Fruit fly (Drosophila melanogaster) whole organism, embryonic: ENCODE measurements around the gene CG14947.

Experiments
- Adf1 ChIP-seq: fragments of 200-800 bp; sonication (Bioruptor generic); IDR thresholded peaks from 2 replicates; pipeline ENCODE4 v1.3.6; 2022; ENCODE audit warnings: missing biosample characterization, missing genetic modification characterization
- Aef1 ChIP-seq: fragments of 200-800 bp; sonication (Bioruptor generic); IDR thresholded peaks from 3 replicates; pipeline ENCODE4 v1.3.6; 2022; ENCODE audit warnings: missing biosample characterization, missing genetic modification characterization
- BEAF-32 ChIP-seq: fragments of 200-800 bp; sonication (Bioruptor generic); optimal IDR thresholded peaks from 3 replicates; lab custom pipeline; 2017; ENCODE audit warnings: missing biosample characterization, missing genetic modification characterization, mild to moderate bottlenecking, moderate library complexity, missing genetic modification reagents
- CG10267 ChIP-seq: fragments of 200-800 bp; sonication (Bioruptor generic); optimal IDR thresholded peaks from 2 replicates; lab custom pipeline; 2018; ENCODE audit warnings: missing biosample characterization, mild to moderate bottlenecking, missing genetic modification characterization, moderate library complexity
- CG11085 ChIP-seq: fragments of 200-800 bp; sonication (Bioruptor generic); IDR thresholded peaks from 2 replicates; pipeline ENCODE4 v1.3.6; 2022; ENCODE audit warnings: missing biosample characterization, missing genetic modification characterization
- CG11247 ChIP-seq: fragments of 200-800 bp; sonication (Bioruptor generic); IDR thresholded peaks from 2 replicates; pipeline ENCODE4 v1.3.6; 2022; ENCODE audit warnings: missing biosample characterization, missing genetic modification characterization
- CG11723 ChIP-seq: fragments of 200-800 bp; sonication (Bioruptor generic); optimal IDR thresholded peaks from 2 replicates; lab custom pipeline; 2017; ENCODE audit warnings: missing biosample characterization, mild to moderate bottlenecking, missing genetic modification characterization
- CG12236 ChIP-seq: fragments of 200-800 bp; sonication (Bioruptor generic); optimal IDR thresholded peaks from 2 replicates; lab custom pipeline; 2016; ENCODE audit warnings: missing biosample characterization, missing genetic modification characterization
- CG12769 ChIP-seq: fragments of 200-800 bp; sonication (Bioruptor generic); optimal IDR thresholded peaks from 2 replicates; lab custom pipeline; 2019; ENCODE audit warnings: missing biosample characterization, mild to moderate bottlenecking, missing genetic modification characterization, moderate library complexity
- CG1647 ChIP-seq: fragments of 200-800 bp; sonication (Bioruptor generic); optimal IDR thresholded peaks from 3 replicates; lab custom pipeline; 2016; ENCODE audit warnings: missing biosample characterization, missing genetic modification characterization
- CG17186 ChIP-seq: fragments of 200-800 bp; sonication (Bioruptor generic); optimal IDR thresholded peaks from 3 replicates; lab custom pipeline; 2017; ENCODE audit warnings: missing biosample characterization, missing genetic modification reagents, missing genetic modification characterization
- CG1792 ChIP-seq: fragments of 200-800 bp; sonication (Bioruptor generic); optimal IDR thresholded peaks from 2 replicates; lab custom pipeline; 2016; ENCODE audit warnings: missing biosample characterization, missing genetic modification characterization
- CG18619 ChIP-seq: fragments of 200-800 bp; sonication (Bioruptor generic); optimal IDR thresholded peaks from 3 replicates; lab custom pipeline; 2017; ENCODE audit warnings: missing biosample characterization, mild to moderate bottlenecking, missing genetic modification characterization
- CG2129 ChIP-seq: fragments of 200-800 bp; sonication (Bioruptor generic); IDR thresholded peaks from 2 replicates; pipeline ENCODE4 v1.3.6; 2022; ENCODE audit warnings: missing biosample characterization, missing genetic modification characterization; ENCODE audit not compliant: partially characterized antibody
- CG30431 ChIP-seq: fragments of 200-800 bp; sonication (Bioruptor generic); optimal IDR thresholded peaks from 2 replicates; lab custom pipeline; 2017; ENCODE audit warnings: missing biosample characterization, missing genetic modification characterization
- CG3065 ChIP-seq: fragments of 200-800 bp; sonication (Bioruptor generic); optimal IDR thresholded peaks from 2 replicates; lab custom pipeline; 2016; ENCODE audit warnings: missing biosample characterization, missing genetic modification characterization
- CG32767 ChIP-seq: fragments of 200-800 bp; sonication (Bioruptor generic); IDR thresholded peaks from 2 replicates; pipeline ENCODE4 v1.3.6; 2022; ENCODE audit warnings: missing biosample characterization, missing genetic modification characterization
- CG33213 ChIP-seq: fragments of 200-800 bp; sonication (Bioruptor generic); optimal IDR thresholded peaks from 3 replicates; lab custom pipeline; 2016; ENCODE audit warnings: missing biosample characterization, missing genetic modification characterization
- CG33557 ChIP-seq: fragments of 200-800 bp; sonication (Bioruptor generic); optimal IDR thresholded peaks from 2 replicates; lab custom pipeline; 2019; ENCODE audit warnings: missing biosample characterization, mild to moderate bottlenecking, missing genetic modification characterization, moderate library complexity
- CG4360 ChIP-seq: fragments of 200-800 bp; sonication (Bioruptor generic); IDR thresholded peaks from 2 replicates; pipeline ENCODE4 v1.3.6; 2022; ENCODE audit warnings: missing biosample characterization, missing genetic modification characterization
- CG6813 ChIP-seq: fragments of 200-800 bp; sonication (Bioruptor generic); optimal IDR thresholded peaks from 2 replicates; lab custom pipeline; 2017; ENCODE audit warnings: missing biosample characterization, missing genetic modification characterization, mild to moderate bottlenecking, moderate library complexity, missing genetic modification reagents
- CG8924 ChIP-seq: fragments of 200-800 bp; optimal IDR thresholded peaks from 3 replicates; lab custom pipeline; 2019; ENCODE audit warnings: missing biosample characterization, mild to moderate bottlenecking, missing genetic modification characterization, moderate library complexity
- CG9817 ChIP-seq: fragments of 200-800 bp; sonication (Bioruptor generic); optimal IDR thresholded peaks from 2 replicates; lab custom pipeline; 2018; ENCODE audit warnings: missing biosample characterization, mild to moderate bottlenecking, missing genetic modification characterization, moderate library complexity
- CrebB ChIP-seq: fragments of 200-800 bp; sonication (Bioruptor generic); optimal IDR thresholded peaks from 3 replicates; lab custom pipeline; 2018; ENCODE audit warnings: missing biosample characterization, mild to moderate bottlenecking, missing genetic modification characterization
- Deaf1 ChIP-seq: fragments of 200-800 bp; optimal IDR thresholded peaks from 3 replicates; lab custom pipeline; 2019; ENCODE audit warnings: missing biosample characterization, mild to moderate bottlenecking, missing genetic modification characterization, moderate library complexity
- Drgx ChIP-seq: fragments of 200-800 bp; sonication (Bioruptor generic); IDR thresholded peaks from 2 replicates; pipeline ENCODE4 v1.3.6; 2022; ENCODE audit warnings: missing biosample characterization, missing genetic modification characterization
- ERR ChIP-seq: fragments of 200-800 bp; sonication (Bioruptor generic); optimal IDR thresholded peaks from 2 replicates; lab custom pipeline; 2016; ENCODE audit warnings: missing biosample characterization, missing genetic modification characterization
- Eip74EF ChIP-seq, 2 experiments: fragments of 200-800 bp in 1 of 2; fragments of >200 bp in 1 of 2; sonication (Bioruptor generic) in 1 of 2; optimal IDR thresholded peaks; 2 replicates each; lab custom pipeline; 2017 to 2019; ENCODE audit warnings: missing biosample characterization in 2 of 2, missing genetic modification characterization in 2 of 2, mild to moderate bottlenecking in 1 of 2, moderate library complexity in 1 of 2
- Hand ChIP-seq: fragments of 200-800 bp; sonication (Bioruptor generic); optimal IDR thresholded peaks from 2 replicates; lab custom pipeline; 2017; ENCODE audit warnings: mild to moderate bottlenecking, missing biosample characterization, missing genetic modification reagents, missing genetic modification characterization
- Hr51 ChIP-seq, 2 experiments: fragments of 200-800 bp; sonication (Bioruptor generic); optimal IDR thresholded peaks; 2 replicates in 1 of 2; 3 replicates in 1 of 2; lab custom pipeline; 2016 to 2018; ENCODE audit warnings: missing biosample characterization in 2 of 2, missing genetic modification characterization in 2 of 2, mild to moderate bottlenecking in 1 of 2, moderate library complexity in 1 of 2
- Meics ChIP-seq: fragments of 200-800 bp; sonication (Bioruptor generic); optimal IDR thresholded peaks from 2 replicates; lab custom pipeline; 2017; ENCODE audit warnings: missing biosample characterization, mild to moderate bottlenecking, missing genetic modification characterization
- NFAT ChIP-seq: fragments of 200-800 bp; sonication (Bioruptor generic); IDR thresholded peaks from 2 replicates; pipeline ENCODE4 v1.3.6; 2022; ENCODE audit warnings: missing biosample characterization, missing genetic modification characterization
- Sin3A ChIP-seq: fragments of >200 bp; optimal IDR thresholded peaks from 2 replicates; lab custom pipeline; 2018
- Six4 ChIP-seq: fragments of 200-800 bp; sonication (Bioruptor generic); optimal IDR thresholded peaks from 2 replicates; lab custom pipeline; 2016; ENCODE audit warnings: missing biosample characterization, missing genetic modification characterization
- Tbp ChIP-seq: fragments of >200 bp; optimal IDR thresholded peaks from 2 replicates; lab custom pipeline; 2018; ENCODE audit warnings: missing biosample characterization, missing genetic modification characterization
- Xbp1 ChIP-seq: fragments of 200-800 bp; sonication (Bioruptor generic); optimal IDR thresholded peaks from 3 replicates; lab custom pipeline; 2016; ENCODE audit warnings: missing biosample characterization, mild to moderate bottlenecking, missing genetic modification characterization
- cad ChIP-seq: fragments of >200 bp; optimal IDR thresholded peaks from 2 replicates; lab custom pipeline; 2017; ENCODE audit warnings: missing biosample characterization, missing genetic modification characterization
- chn ChIP-seq: fragments of 200-800 bp; sonication (Bioruptor generic); optimal IDR thresholded peaks from 2 replicates; lab custom pipeline; 2016; ENCODE audit warnings: missing biosample characterization, missing genetic modification characterization
- cwo ChIP-seq: fragments of 200-800 bp; sonication (Bioruptor generic); optimal IDR thresholded peaks from 3 replicates; lab custom pipeline; 2017; ENCODE audit warnings: missing biosample characterization, missing genetic modification characterization, mild to moderate bottlenecking, moderate library complexity, missing genetic modification reagents
- danr ChIP-seq: fragments of 200-800 bp; sonication (Bioruptor generic); IDR thresholded peaks from 2 replicates; pipeline ENCODE4 v1.3.6; 2022; ENCODE audit warnings: missing biosample characterization, missing genetic modification characterization
- disco-r ChIP-seq: fragments of 200-800 bp; sonication (Bioruptor generic); optimal IDR thresholded peaks from 2 replicates; lab custom pipeline; 2016; ENCODE audit warnings: missing biosample characterization, missing genetic modification characterization
- ftz-f1 ChIP-seq: fragments of 200-800 bp; sonication (Bioruptor generic); optimal IDR thresholded peaks from 2 replicates; lab custom pipeline; 2016; ENCODE audit warnings: missing biosample characterization, missing genetic modification characterization
- grn ChIP-seq: fragments of 200-800 bp; sonication (Bioruptor generic); optimal IDR thresholded peaks from 3 replicates; lab custom pipeline; 2017; ENCODE audit warnings: missing biosample characterization, missing genetic modification characterization
- hth ChIP-seq: fragments of >200 bp; optimal IDR thresholded peaks from 2 replicates; lab custom pipeline; 2017; ENCODE audit warnings: inconsistent platforms
- maf-S ChIP-seq: fragments of 200-800 bp; sonication (Bioruptor generic); optimal IDR thresholded peaks from 2 replicates; lab custom pipeline; 2016; ENCODE audit warnings: missing biosample characterization, missing genetic modification characterization
- onecut ChIP-seq: fragments of 200-800 bp; sonication (Bioruptor generic); IDR thresholded peaks from 2 replicates; pipeline ENCODE4 v1.3.6; 2022; ENCODE audit warnings: missing biosample characterization, missing genetic modification characterization
- p53 ChIP-seq: fragments of 200-800 bp; sonication (Bioruptor generic); optimal IDR thresholded peaks from 2 replicates; lab custom pipeline; 2016; ENCODE audit warnings: missing biosample characterization, missing genetic modification characterization
- pan ChIP-seq, 4 experiments: fragments of >200 bp in 3 of 4; fragments of 200-800 bp in 1 of 4; sonication (Bioruptor generic) in 1 of 4; optimal IDR thresholded peaks in 3 of 4; IDR thresholded peaks in 1 of 4; 2 replicates each; pipeline versions ENCODE4 v1.3.6 to Lab custom; 2017 to 2022; ENCODE audit warnings: missing biosample characterization in 2 of 4, missing genetic modification characterization in 2 of 4, mixed read lengths in 1 of 4
- vvl ChIP-seq: fragments of 200-800 bp; sonication (Bioruptor generic); IDR thresholded peaks from 2 replicates; pipeline ENCODE4 v1.3.6; 2022; ENCODE audit warnings: missing biosample characterization, missing genetic modification characterization

CG14947 gene

dm6 chr2L:12044613-12045350 is 31.1 kb upstream of the CG14947 start, which contains the start of gene CG6785 (continued):
- TF ChIP-seq cad (GFP tag; lab: Kevin White, UChicago) (no peak), danr (GFP tag; lab: Robert Waterston, UW) (no peak), CG12236 (GFP tag; lab: Kevin White, UChicago) (peak; percentile 94), CG6813 (GFP tag; lab: Kevin White, UChicago) (peak; percentile 96), CG18619 (GFP tag; lab: Kevin White, UChicago) (peak; percentile 88), Hr51 (GFP tag; optimal IDR thresholded peaks at IDR 0.05; lab: Kevin White, UChicago) (peak; percentile 70), CG3065 (GFP tag; lab: Kevin White, UChicago) (peak; percentile 50), pan (optimal IDR thresholded peaks at IDR 0.05; lab: Kevin White, UChicago) (no peak), pan (GFP tag; optimal IDR thresholded peaks at IDR 0.05 in 1 of 2, IDR thresholded peaks at IDR 0.05 in 1 of 2) (peak in 1 of 2 experiments; percentile 59), CG11723 (GFP tag; lab: Kevin White, UChicago) (peak; percentile 83), Sin3A (lab: Kevin White, UChicago) (no peak), CG17186 (peak; percentile 66), CG32767 (GFP tag; lab: Robert Waterston, UW) (no peak), CG33213 (peak; percentile 86), Xbp1 (peak; percentile 51), maf-S (GFP tag; lab: Kevin White, UChicago) (peak; percentile 66), hth (lab: Kevin White, UChicago) (no peak), CrebB (tag; lab: Kevin White, UChicago) (peak; percentile 96), cwo (peak; percentile 60), disco-r (GFP tag; lab: Kevin White, UChicago) (peak; percentile 87), Tbp (GFP tag; lab: Kevin White, UChicago) (no peak), CG11085 (GFP tag; lab: Robert Waterston, UW) (no peak), Meics (GFP tag; lab: Kevin White, UChicago) (peak; percentile 84), Drgx (peak; percentile 84), CG11247 (GFP tag; lab: Robert Waterston, UW) (peak; percentile 30; the same call in 1 of the 2 replicates), CG2129 (GFP tag; lab: Robert Waterston, UW) (no peak), Deaf1 (peak; percentile 37), ERR (peak; percentile 74), ftz-f1 (GFP tag; lab: Kevin White, UChicago) (no peak), CG4360 (no peak), Hand (GFP tag; lab: Kevin White, UChicago) (peak; percentile 78), CG33557 (GFP tag; lab: Kevin White, UChicago) (peak; percentile 91), CG30431 (GFP tag; lab: Kevin White, UChicago) (peak; percentile 19), grn (peak; percentile 77), Eip74EF (GFP tag; optimal IDR thresholded peaks at IDR 0.05; lab: Kevin White, UChicago) (peak in 1 of 2 experiments; percentile 84), CG1647 (peak; percentile 75), NFAT (GFP tag; lab: Robert Waterston, UW) (peak; percentile 60), CG12769 (tag; lab: Kevin White, UChicago) (peak; percentile 81), BEAF-32 (peak; percentile 25), CG8924 (tag; lab: Kevin White, UChicago) (peak; percentile 85), onecut (GFP tag; lab: Robert Waterston, UW) (peak; percentile 74), vvl (GFP tag; lab: Robert Waterston, UW) (peak; percentile 77), Adf1 (GFP tag; lab: Robert Waterston, UW) (peak; percentile 18; the same call in 1 of the 2 replicates), Aef1 (GFP tag; lab: Robert Waterston, UW) (no peak), CG9817 (tag; lab: Kevin White, UChicago) (peak; percentile 56), CG10267 (peak; percentile 64), Six4 (GFP tag; lab: Kevin White, UChicago) (peak; percentile 81), p53 (GFP tag; lab: Kevin White, UChicago) (peak; percentile 85), chn (peak; percentile 35), CG1792 (GFP tag; lab: Kevin White, UChicago) (peak; percentile 75)
